Fruit fly (Drosophila melanogaster) whole organism, embryonic: ENCODE measurements around the gene CG13605.

Experiments used
- Antp ChIP-seq: fragments of 200-800 bp; sonication (Bioruptor generic); optimal IDR thresholded peaks from 3 replicates; lab custom pipeline; 2016; ENCODE audit warnings: missing biosample characterization, missing genetic modification characterization
- BEAF-32 ChIP-seq: fragments of 200-800 bp; sonication (Bioruptor generic); optimal IDR thresholded peaks from 3 replicates; lab custom pipeline; 2017; ENCODE audit warnings: missing biosample characterization, missing genetic modification characterization, mild to moderate bottlenecking, moderate library complexity, missing genetic modification reagents
- Bgb ChIP-seq: fragments of 200-800 bp; sonication (Bioruptor generic); IDR thresholded peaks from 2 replicates; pipeline ENCODE4 v1.3.6; 2022; ENCODE audit warnings: missing biosample characterization, missing genetic modification characterization; ENCODE audit not compliant: partially characterized antibody
- Bteb2 ChIP-seq: fragments of 200-800 bp; sonication (Bioruptor generic); optimal IDR thresholded peaks from 2 replicates; lab custom pipeline; 2016; ENCODE audit warnings: missing biosample characterization, missing genetic modification characterization
- CG13287 ChIP-seq: fragments of 200-800 bp; sonication (Bioruptor generic); IDR thresholded peaks from 2 replicates; pipeline ENCODE4 v1.3.6; 2022; ENCODE audit warnings: missing biosample characterization, missing genetic modification characterization; ENCODE audit not compliant: partially characterized antibody
- CG18619 ChIP-seq: fragments of 200-800 bp; sonication (Bioruptor generic); optimal IDR thresholded peaks from 3 replicates; lab custom pipeline; 2017; ENCODE audit warnings: missing biosample characterization, mild to moderate bottlenecking, missing genetic modification characterization
- CG2116 ChIP-seq: fragments of 200-800 bp; sonication (Bioruptor generic); optimal IDR thresholded peaks from 3 replicates; lab custom pipeline; 2018; ENCODE audit warnings: missing biosample characterization, mild to moderate bottlenecking, missing genetic modification characterization
- CG34224 ChIP-seq: fragments of 200-800 bp; sonication (Bioruptor generic); IDR thresholded peaks from 3 replicates; pipeline ENCODE4 v1.3.6; 2022; ENCODE audit warnings: missing biosample characterization, missing genetic modification characterization; ENCODE audit not compliant: partially characterized antibody
- CG3847 ChIP-seq: fragments of 200-800 bp; sonication (Bioruptor generic); IDR thresholded peaks from 2 replicates; pipeline ENCODE4 v1.3.6; 2022; ENCODE audit warnings: missing biosample characterization, missing genetic modification characterization
- CG3995 ChIP-seq: fragments of 200-800 bp; sonication (Bioruptor generic); optimal IDR thresholded peaks from 3 replicates; lab custom pipeline; 2016; ENCODE audit warnings: missing biosample characterization, missing genetic modification characterization
- CG6791 ChIP-seq: fragments of 200-800 bp; sonication (Bioruptor generic); IDR thresholded peaks from 3 replicates; pipeline ENCODE4 v1.3.6; 2022; ENCODE audit warnings: missing biosample characterization, missing genetic modification characterization; ENCODE audit not compliant: partially characterized antibody
- CG7963 ChIP-seq: fragments of 200-800 bp; sonication (Bioruptor generic); IDR thresholded peaks from 3 replicates; pipeline ENCODE4 v1.3.6; 2022; ENCODE audit warnings: missing biosample characterization, missing genetic modification characterization; ENCODE audit not compliant: partially characterized antibody
- CG9817 ChIP-seq: fragments of 200-800 bp; sonication (Bioruptor generic); optimal IDR thresholded peaks from 2 replicates; lab custom pipeline; 2018; ENCODE audit warnings: missing biosample characterization, mild to moderate bottlenecking, missing genetic modification characterization, moderate library complexity
- Dip3 ChIP-seq: fragments of 200-800 bp; sonication (Bioruptor generic); optimal IDR thresholded peaks from 3 replicates; lab custom pipeline; 2016; ENCODE audit warnings: missing biosample characterization, missing genetic modification characterization
- Dll ChIP-seq: fragments of 200-800 bp; sonication (Bioruptor generic); IDR thresholded peaks from 4 replicates; pipeline ENCODE4 v1.3.6; 2022; ENCODE audit warnings: missing biosample characterization, missing genetic modification characterization; ENCODE audit not compliant: partially characterized antibody
- Dp ChIP-seq: fragments of 200-800 bp; sonication (Bioruptor generic); optimal IDR thresholded peaks from 2 replicates; lab custom pipeline; 2018; ENCODE audit warnings: missing biosample characterization, mild to moderate bottlenecking, missing genetic modification characterization, moderate library complexity
- Dref ChIP-seq: fragments of 200-800 bp; sonication (Bioruptor generic); IDR thresholded peaks from 2 replicates; pipeline ENCODE4 v1.3.6; 2022; ENCODE audit warnings: missing biosample characterization, missing genetic modification characterization
- E2f2 ChIP-seq: fragments of 200-800 bp; sonication (Bioruptor generic); IDR thresholded peaks from 2 replicates; pipeline ENCODE4 v1.3.6; 2022; ENCODE audit warnings: missing biosample characterization, missing genetic modification characterization
- Ets65A ChIP-seq: fragments of 200-800 bp; sonication (Bioruptor generic); peaks from one replicate; lab custom pipeline; 2016; ENCODE audit warnings: missing biosample characterization, missing genetic modification characterization
- Fer3 ChIP-seq: fragments of 200-800 bp; sonication (Bioruptor generic); optimal IDR thresholded peaks from 2 replicates; lab custom pipeline; 2018; ENCODE audit warnings: missing biosample characterization, mild to moderate bottlenecking, missing genetic modification characterization, moderate library complexity
- Jarid2 ChIP-seq: fragments of 200-800 bp; sonication (Bioruptor generic); optimal IDR thresholded peaks from 3 replicates; lab custom pipeline; 2017; ENCODE audit warnings: mild to moderate bottlenecking, missing biosample characterization, missing genetic modification reagents, missing genetic modification characterization
- MBD-R2 ChIP-seq: fragments of 200-800 bp; sonication (Bioruptor generic); IDR thresholded peaks from 2 replicates; pipeline ENCODE4 v1.3.6; 2022; ENCODE audit warnings: missing biosample characterization, missing genetic modification characterization
- MTF-1 ChIP-seq: fragments of 200-800 bp; sonication (Bioruptor generic); optimal IDR thresholded peaks from 2 replicates; lab custom pipeline; 2018; ENCODE audit warnings: missing biosample characterization, mild to moderate bottlenecking, missing genetic modification characterization, borderline replicate concordance
- Med ChIP-seq: fragments of 200-800 bp; sonication (Bioruptor generic); peaks from one replicate; lab custom pipeline; 2016; ENCODE audit warnings: missing biosample characterization, missing genetic modification characterization, mild to moderate bottlenecking, inconsistent platforms, moderate library complexity
- Neu2 ChIP-seq: fragments of 200-800 bp; sonication (Bioruptor generic); optimal IDR thresholded peaks from 3 replicates; lab custom pipeline; 2016; ENCODE audit warnings: missing biosample characterization, missing genetic modification characterization, borderline replicate concordance
- Nf-YB ChIP-seq: fragments of 200-800 bp; sonication (Bioruptor generic); optimal IDR thresholded peaks from 3 replicates; lab custom pipeline; 2019; ENCODE audit warnings: missing biosample characterization, mild to moderate bottlenecking, missing genetic modification characterization, moderate library complexity
- Opbp ChIP-seq: fragments of 200-800 bp; sonication (Bioruptor generic); IDR thresholded peaks from 3 replicates; pipeline ENCODE4 v1.3.6; 2022; ENCODE audit warnings: missing biosample characterization, missing genetic modification characterization; ENCODE audit not compliant: partially characterized antibody
- Pdp1 ChIP-seq, 2 experiments: fragments of 200-800 bp; sonication (Bioruptor generic); optimal IDR thresholded peaks; 3 replicates each; lab custom pipeline; 2016; ENCODE audit warnings: missing biosample characterization in 2 of 2, missing genetic modification characterization in 2 of 2, mild to moderate bottlenecking in 1 of 2, moderate library complexity in 1 of 2
- Sry-β ChIP-seq: fragments of 200-800 bp; sonication (Bioruptor generic); optimal IDR thresholded peaks from 2 replicates; lab custom pipeline; 2018; ENCODE audit warnings: missing biosample characterization, mild to moderate bottlenecking, missing genetic modification characterization, moderate library complexity
- bab2 ChIP-seq: fragments of 200-800 bp; sonication (Bioruptor generic); optimal IDR thresholded peaks from 2 replicates; lab custom pipeline; 2016; ENCODE audit warnings: missing biosample characterization, missing genetic modification characterization
- bigmax ChIP-seq: fragments of 200-800 bp; sonication (Bioruptor generic); optimal IDR thresholded peaks from 2 replicates; lab custom pipeline; 2018; ENCODE audit warnings: missing biosample characterization, mild to moderate bottlenecking, missing genetic modification characterization
- chinmo ChIP-seq: fragments of 200-800 bp; sonication (Bioruptor generic); IDR thresholded peaks from 4 replicates; pipeline ENCODE4 v1.3.6; 2022; ENCODE audit warnings: missing biosample characterization, missing genetic modification characterization; ENCODE audit not compliant: partially characterized antibody
- crp ChIP-seq, 2 experiments: fragments of 200-800 bp; sonication (Bioruptor generic); optimal IDR thresholded peaks; 2 replicates in 1 of 2; 3 replicates in 1 of 2; lab custom pipeline; 2017; ENCODE audit warnings: missing biosample characterization in 2 of 2, missing genetic modification characterization in 2 of 2, mild to moderate bottlenecking in 1 of 2, moderate library complexity in 1 of 2
- gfzf ChIP-seq: fragments of 200-800 bp; sonication (Bioruptor generic); optimal IDR thresholded peaks from 2 replicates; lab custom pipeline; 2016; ENCODE audit warnings: missing biosample characterization, mild to moderate bottlenecking, missing genetic modification characterization, moderate library complexity
- grn ChIP-seq: fragments of 200-800 bp; sonication (Bioruptor generic); optimal IDR thresholded peaks from 3 replicates; lab custom pipeline; 2017; ENCODE audit warnings: missing biosample characterization, missing genetic modification characterization
- hbn ChIP-seq: fragments of 200-800 bp; sonication (Bioruptor generic); IDR thresholded peaks from 2 replicates; pipeline ENCODE4 v1.3.6; 2022; ENCODE audit warnings: missing biosample characterization, missing genetic modification characterization; ENCODE audit not compliant: partially characterized antibody
- hkb ChIP-seq, 2 experiments: fragments of 200-800 bp in 1 of 2; fragments of >200 bp in 1 of 2; sonication (Bioruptor generic) in 1 of 2; IDR thresholded peaks in 1 of 2; optimal IDR thresholded peaks in 1 of 2; 2 replicates each; pipeline versions ENCODE4 v1.3.6 to Lab custom; 2017 to 2022; ENCODE audit warnings: missing biosample characterization in 1 of 2, missing genetic modification characterization in 1 of 2
- knrl ChIP-seq: fragments of 200-800 bp; sonication (Bioruptor generic); IDR thresholded peaks from 3 replicates; pipeline ENCODE4 v1.3.6; 2022; ENCODE audit warnings: missing biosample characterization, missing genetic modification characterization; ENCODE audit not compliant: partially characterized antibody
- nmo ChIP-seq: fragments of 200-800 bp; sonication (Bioruptor generic); optimal IDR thresholded peaks from 2 replicates; lab custom pipeline; 2018; ENCODE audit warnings: missing biosample characterization, mild to moderate bottlenecking, missing genetic modification characterization, moderate library complexity
- pzg ChIP-seq: fragments of 200-800 bp; sonication (Bioruptor generic); optimal IDR thresholded peaks from 3 replicates; lab custom pipeline; 2018; ENCODE audit warnings: missing biosample characterization, mild to moderate bottlenecking, missing genetic modification characterization, moderate library complexity
- sens ChIP-seq: fragments of 200-800 bp; sonication (Bioruptor generic); peaks from one replicate; lab custom pipeline; 2016; ENCODE audit warnings: missing biosample characterization, missing genetic modification characterization
- trem ChIP-seq: fragments of 200-800 bp; optimal IDR thresholded peaks from 3 replicates; lab custom pipeline; 2019; ENCODE audit warnings: missing biosample characterization, mild to moderate bottlenecking, missing genetic modification characterization, moderate library complexity
- unc-4 ChIP-seq: fragments of 200-800 bp; sonication (Bioruptor generic); IDR thresholded peaks from 2 replicates; pipeline ENCODE4 v1.3.6; 2022; ENCODE audit warnings: missing biosample characterization, missing genetic modification characterization; ENCODE audit not compliant: partially characterized antibody
- wek ChIP-seq: fragments of 200-800 bp; sonication (Bioruptor generic); optimal IDR thresholded peaks from 3 replicates; lab custom pipeline; 2018; ENCODE audit warnings: missing biosample characterization, mild to moderate bottlenecking, missing genetic modification characterization, moderate library complexity
- wor ChIP-seq: fragments of 200-800 bp; sonication (Bioruptor generic); IDR thresholded peaks from 2 replicates; pipeline ENCODE4 v1.3.6; 2022; ENCODE audit warnings: missing biosample characterization, missing genetic modification characterization

Gene CG13605

dm6 chr3R:24130080-24130479 lies 17.9 kb upstream of the CG13605 start, which contains the start of the genes GatB and Tsc1 (continued):
- TF ChIP-seq Opbp (0 out of 3 replicates have a peak, but pooled peaks have one; percentile 51), Neu2 (GFP tag; lab: Kevin White, UChicago) (peak; percentile 73), hbn (peak; percentile 38; the same call in 1 of the 2 replicates), crp (GFP tag; optimal IDR thresholded peaks at IDR 0.05; lab: Kevin White, UChicago) (peak; percentile 67 to 95), Nf-YB (GFP tag; lab: Kevin White, UChicago) (peak; percentile 36), CG34224 (no peak; the same call in 2 of the 3 replicates), MBD-R2 (GFP tag; lab: Robert Waterston, UW) (peak; percentile 98), Pdp1 (GFP tag; optimal IDR thresholded peaks at IDR 0.05; lab: Kevin White, UChicago) (peak in 1 of 2 experiments; percentile 82), wek (GFP tag; lab: Kevin White, UChicago) (peak; percentile 17), CG6791 (peak; percentile 56; the same call in 1 of the 3 replicates), CG18619 (no peak), Dp (GFP tag; lab: Kevin White, UChicago) (peak; percentile 65), CG7963 (GFP tag; lab: Robert Waterston, UW) (peak; percentile 37; the same call in 1 of the 3 replicates), CG3995 (GFP tag; lab: Kevin White, UChicago) (peak; percentile 53), hkb (optimal IDR thresholded peaks at IDR 0.05; lab: Kevin White, UChicago) (peak; percentile 66), hkb (GFP tag; IDR thresholded peaks at IDR 0.05; lab: Robert Waterston, UW) (no peak), CG3847 (peak; percentile 68), Sry-β (no peak), Bteb2 (GFP tag; lab: Kevin White, UChicago) (no peak), grn (GFP tag; lab: Kevin White, UChicago) (peak; percentile 81), CG9817 (tag; lab: Kevin White, UChicago) (no peak), nmo (GFP tag; lab: Kevin White, UChicago) (peak; percentile 34), gfzf (GFP tag; lab: Kevin White, UChicago) (peak; percentile 5), CG2116 (GFP tag; lab: Kevin White, UChicago) (peak; percentile 45), E2f2 (peak; percentile 72), unc-4 (peak; percentile 43; the same call in 1 of the 2 replicates), Ets65A (peak; percentile 43), pzg (peak; percentile 74), Antp (GFP tag; lab: Kevin White, UChicago) (no peak), chinmo (GFP tag; lab: Robert Waterston, UW) (0 out of 4 replicates have a peak, but pooled peaks have one; percentile 18), Med (peak; percentile 48), trem (peak; percentile 48), bigmax (GFP tag; lab: Kevin White, UChicago) (peak; percentile 82), knrl (GFP tag; lab: Robert Waterston, UW) (peak; percentile 38; the same call in 1 of the 3 replicates), CG13287 (peak; percentile 69), Dll (0 out of 4 replicates have a peak, but pooled peaks have one; percentile 26), bab2 (GFP tag; lab: Kevin White, UChicago) (no peak), wor (GFP tag; lab: Robert Waterston, UW) (no peak), Fer3 (tag; lab: Kevin White, UChicago) (no peak), Dip3 (GFP tag; lab: Kevin White, UChicago) (no peak), MTF-1 (GFP tag; lab: Kevin White, UChicago) (no peak), BEAF-32 (peak; percentile 59), Jarid2 (GFP tag; lab: Kevin White, UChicago) (no peak), Bgb (GFP tag; lab: Robert Waterston, UW) (peak; percentile 62), sens (peak; percentile 6), Dref (GFP tag; lab: Robert Waterston, UW) (peak; percentile 61)
